Worm (Caenorhabditis elegans) whole organism, young adult: Measurements from ENCODE around the gene B0336.12.

ENCODE experiments used
- ZK185.1 ChIP-seq: sonication (generic microtip); optimal IDR thresholded peaks from 2 replicates; lab custom pipeline; 2016; ENCODE audit warnings: mild to moderate bottlenecking, missing genetic modification characterization, missing compliant biosample characterization; ENCODE audit not compliant: poor library complexity, severe bottlenecking
- ceh-100 ChIP-seq: fragments of 200-800 bp; sonication (Bioruptor generic); IDR thresholded peaks from 2 replicates; pipeline ENCODE4 v1.3.6; 2022; ENCODE audit warnings: missing genetic modification reagents, missing genetic modification characterization, missing compliant biosample characterization
- ceh-27 ChIP-seq: fragments of 200-800 bp; sonication (Bioruptor generic); optimal IDR thresholded peaks from 2 replicates; lab custom pipeline; 2018; ENCODE audit warnings: mild to moderate bottlenecking, missing genetic modification characterization, moderate library complexity, missing compliant biosample characterization
- chd-7 ChIP-seq: sonication (generic microtip); optimal IDR thresholded peaks from 2 replicates; lab custom pipeline; 2016; ENCODE audit warnings: mild to moderate bottlenecking, missing genetic modification characterization, moderate library complexity, missing compliant biosample characterization
- dpff-1 ChIP-seq: sonication (generic microtip); optimal IDR thresholded peaks from 2 replicates; lab custom pipeline; 2017; ENCODE audit warnings: mild to moderate bottlenecking, missing genetic modification characterization, missing compliant biosample characterization
- egl-18 ChIP-seq: fragments of 200-800 bp; sonication (Bioruptor generic); IDR thresholded peaks from 2 replicates; pipeline ENCODE4 v1.3.6; 2022; ENCODE audit warnings: missing genetic modification reagents, missing genetic modification characterization, missing compliant biosample characterization

DNA sequence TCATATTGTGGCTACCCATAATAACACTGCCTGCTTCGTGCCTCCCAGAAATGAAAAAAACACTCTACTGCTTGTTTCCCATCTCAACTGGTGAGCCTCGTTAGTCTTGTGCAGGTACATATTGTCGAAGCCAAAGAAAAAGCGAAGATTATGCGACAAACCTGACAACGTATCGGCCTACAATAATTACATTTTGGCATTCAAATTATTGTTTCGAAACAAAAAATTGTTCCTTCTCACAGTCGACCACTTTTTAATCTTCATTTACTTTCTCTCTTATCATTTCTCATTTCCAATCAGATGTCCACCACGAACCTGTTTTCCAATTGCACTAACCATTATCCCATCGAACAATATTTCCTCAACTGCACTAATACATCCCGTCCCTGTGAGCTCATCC lies 33.1 kb upstream of the B0336.12 start, which contains the start of gene B0244.15:
- no peak for TF ChIP-seq ceh-27 (GFP tag; lab: Kevin White, UChicago)
- TF ChIP-seq ZK185.1 (tag; lab: Kevin White, UChicago): no peak
- no peak for TF ChIP-seq egl-18
- TF ChIP-seq dpff-1 (tag; lab: Kevin White, UChicago): no peak
- TF ChIP-seq ceh-100 (GFP tag; lab: Robert Waterston, UW): no peak
- TF ChIP-seq chd-7 (tag; lab: Kevin White, UChicago): no peak
